Worm (Caenorhabditis elegans): Measurements from ENCODE around the gene srt-70.
A peak's percentile ranks its signal among the peaks of the same experiment; 100 is the strongest.

srt-70 gene

DNA sequence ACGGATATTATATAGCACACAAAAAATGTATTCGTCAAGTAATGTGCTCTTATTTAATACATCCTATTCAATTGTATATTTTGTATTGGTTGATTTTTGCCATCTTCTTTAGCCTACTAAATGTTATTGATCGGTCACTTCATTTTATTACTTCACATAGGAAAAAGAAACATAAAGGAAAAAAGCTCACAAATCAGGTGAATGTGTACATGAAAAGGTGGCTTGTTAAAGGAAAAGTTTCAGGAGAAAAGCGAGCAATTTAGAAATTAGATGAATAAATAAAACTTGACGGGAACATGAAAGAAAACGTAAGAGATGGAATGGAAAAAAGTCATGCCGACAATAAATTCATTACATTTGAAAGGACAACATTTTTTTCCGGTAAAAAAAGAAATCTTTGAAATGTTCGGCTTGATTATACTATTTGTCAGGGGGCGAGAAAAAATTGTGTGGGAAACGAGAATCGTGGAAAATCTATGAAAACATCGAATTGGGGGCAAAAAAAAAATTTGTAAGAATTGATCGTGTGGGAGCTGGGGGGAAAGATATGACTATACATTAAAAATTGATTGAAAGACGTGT is 16.2 kb upstream of the srt-70 start:
- TF ChIP-seq ztf-16 (tag; optimal IDR thresholded peaks at IDR 0.05), result no peak
- TF ChIP-seq unc-3 (GFP tag; conservative IDR thresholded peaks at IDR 0.05), result no peak
- TF ChIP-seq unc-3 (tag; optimal IDR thresholded peaks at IDR 0.05), result no peak
- TF ChIP-seq ceh-14 (tag; optimal IDR thresholded peaks at IDR 0.05), result no peak
- TF ChIP-seq nfya-1 (tag; optimal IDR thresholded peaks at IDR 0.05), result peak; percentile 9
- TF ChIP-seq hlh-6 (tag; optimal IDR thresholded peaks at IDR 0.05), result no peak
- TF ChIP-seq elt-2 (tag; optimal IDR thresholded peaks at IDR 0.05), result no peak
- no peak for TF ChIP-seq hlh-8 (tag; optimal IDR thresholded peaks at IDR 0.05)

DNA sequence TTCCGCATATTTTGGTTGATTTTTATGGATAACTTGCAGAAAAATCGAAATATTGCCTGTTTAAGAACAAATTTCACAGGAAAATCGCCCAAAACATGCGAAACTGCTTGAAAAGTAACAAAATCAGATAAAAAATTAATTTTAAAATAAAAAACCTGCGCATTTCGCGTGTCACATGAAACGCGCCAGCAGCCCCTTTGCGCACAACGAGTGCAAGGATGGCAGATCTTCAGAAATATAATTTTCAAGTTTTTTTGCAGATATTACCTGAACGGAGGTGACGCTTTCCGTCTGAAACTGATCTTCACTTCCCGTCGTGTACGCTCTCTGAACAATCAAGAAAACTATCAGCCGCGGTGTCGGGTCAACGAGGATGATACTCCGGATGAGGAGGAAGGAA is 15.6 kb upstream of the srt-70 start:
- no peak for TF ChIP-seq fkh-6 (tag; optimal IDR thresholded peaks at IDR 0.05)
- TF ChIP-seq ceh-34 (tag; optimal IDR thresholded peaks at IDR 0.05), result peak; percentile 1
- peak; percentile 48 for TF ChIP-seq unc-42 (tag; optimal IDR thresholded peaks at IDR 0.05)
- peak; percentile 18 for TF ChIP-seq tbx-2 (tag; optimal IDR thresholded peaks at IDR 0.05)
- no peak for TF ChIP-seq ceh-30 (tag; optimal IDR thresholded peaks at IDR 0.05)
- TF ChIP-seq elt-2 (tag; optimal IDR thresholded peaks at IDR 0.05), result no peak
- TF ChIP-seq pha-2 (tag; optimal IDR thresholded peaks at IDR 0.05), result peak; percentile 20

DNA sequence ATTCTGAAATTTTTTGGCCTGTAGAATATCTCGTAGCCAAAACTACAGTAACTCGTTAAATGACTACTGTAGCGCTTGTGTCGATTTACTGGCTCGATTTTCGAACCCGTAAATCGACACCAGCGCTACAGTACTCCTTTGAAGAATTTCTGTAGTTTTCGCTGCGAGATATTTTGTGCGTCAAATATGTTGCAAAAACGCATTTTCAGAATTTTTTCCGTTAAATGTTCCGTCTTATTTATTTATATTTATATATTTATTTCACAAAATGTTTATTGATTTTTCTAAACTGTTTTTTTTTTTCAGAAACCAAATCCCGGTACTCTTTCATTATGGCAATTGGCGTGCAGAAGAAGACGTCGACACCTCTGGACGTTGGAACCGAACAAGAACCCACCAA is 14.4 kb upstream of the srt-70 start, which contains the start of gene natc-2:
natc-2 (plus strand) TSS at position 301 of the 400 bp plus-strand sequence.
- TF ChIP-seq ceh-24 (tag; optimal IDR thresholded peaks at IDR 0.05), result no peak
- TF ChIP-seq pha-4 (tag; optimal IDR thresholded peaks at IDR 0.05), result no peak
- no peak for TF ChIP-seq K09A11.1 (tag; optimal IDR thresholded peaks at IDR 0.05; ENCODE audit: insufficient read depth)
- no peak for TF ChIP-seq odd-2 (tag; optimal IDR thresholded peaks at IDR 0.05)
- TF ChIP-seq tbx-7 (tag; optimal IDR thresholded peaks at IDR 0.05), result no peak
- no peak for TF ChIP-seq madf-2 (tag; optimal IDR thresholded peaks at IDR 0.05)
- no peak for TF ChIP-seq ahr-1 (tag; optimal IDR thresholded peaks at IDR 0.05)
- TF ChIP-seq ceh-18 (tag; optimal IDR thresholded peaks at IDR 0.05), result no peak
- TF ChIP-seq ceh-31 (tag; optimal IDR thresholded peaks at IDR 0.05), result no peak
- no peak for TF ChIP-seq ceh-6 (GFP tag; optimal IDR thresholded peaks at IDR 0.05)
- no peak for TF ChIP-seq eyg-1 (tag; optimal IDR thresholded peaks at IDR 0.05)
- TF ChIP-seq che-1 (tag; optimal IDR thresholded peaks at IDR 0.05), result no peak
- TF ChIP-seq hlh-30 (tag; optimal IDR thresholded peaks at IDR 0.05; ENCODE audit: insufficient read depth), result no peak
- no peak for TF ChIP-seq unc-42 (tag; optimal IDR thresholded peaks at IDR 0.05)
- TF ChIP-seq ceh-14 (tag; optimal IDR thresholded peaks at IDR 0.05), result no peak

DNA sequence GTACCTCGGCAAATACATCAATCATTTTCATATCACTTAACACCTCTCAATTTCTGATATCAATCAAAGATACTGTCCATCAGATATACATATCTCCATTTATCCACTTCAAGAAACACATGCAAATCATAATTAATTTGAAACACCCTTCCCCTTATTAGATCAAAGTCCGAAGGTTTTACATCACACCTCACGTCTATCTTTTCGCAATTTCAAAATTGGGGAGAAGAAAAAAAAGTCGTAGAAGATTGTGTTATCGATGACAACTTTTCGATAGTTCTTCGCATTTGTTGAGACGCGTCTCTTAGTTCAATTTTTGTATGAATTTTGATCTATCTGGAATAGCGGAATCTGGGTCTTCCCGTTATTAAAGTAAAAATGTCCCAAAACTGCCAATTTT is 13.9 kb upstream of the srt-70 start:
- TF ChIP-seq unc-86 (tag; optimal IDR thresholded peaks at IDR 0.05) (no peak), ahr-1 (tag; optimal IDR thresholded peaks at IDR 0.05) (no peak), madf-2 (tag; optimal IDR thresholded peaks at IDR 0.05) (no peak), tbx-2 (tag; optimal IDR thresholded peaks at IDR 0.05) (no peak), pag-3 (tag; optimal IDR thresholded peaks at IDR 0.05; ENCODE audit: borderline replicate concordance) (no peak), dmd-4 (tag; optimal IDR thresholded peaks at IDR 0.05; ENCODE audit: borderline replicate concordance) (no peak)

DNA sequence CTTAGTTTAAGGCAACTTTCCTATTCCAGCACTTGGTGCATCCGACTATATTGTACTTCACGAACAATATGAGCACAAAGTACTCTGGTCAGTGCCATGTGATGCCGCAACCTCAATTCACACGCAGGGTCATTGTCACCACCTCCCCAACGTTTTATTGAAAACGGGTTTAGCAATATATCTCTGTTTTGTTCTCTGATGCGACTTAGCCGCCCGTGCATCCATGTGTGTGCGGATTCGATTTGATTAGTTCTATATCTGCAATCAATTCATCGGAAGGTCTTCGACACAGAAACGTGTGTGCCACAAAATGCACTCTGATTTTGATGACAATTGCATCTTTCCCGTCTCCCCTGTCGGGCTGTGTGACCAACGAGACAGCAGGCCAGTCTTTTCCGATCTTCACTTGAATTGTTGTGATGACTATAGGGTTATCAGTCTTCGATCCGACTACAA is 13.3 kb upstream of the srt-70 start:
- peak; percentile 54 for TF ChIP-seq unc-55 (GFP tag; optimal IDR thresholded peaks at IDR 0.05)
- no peak for TF ChIP-seq sdc-2 (tag; optimal IDR thresholded peaks at IDR 0.05)

DNA sequence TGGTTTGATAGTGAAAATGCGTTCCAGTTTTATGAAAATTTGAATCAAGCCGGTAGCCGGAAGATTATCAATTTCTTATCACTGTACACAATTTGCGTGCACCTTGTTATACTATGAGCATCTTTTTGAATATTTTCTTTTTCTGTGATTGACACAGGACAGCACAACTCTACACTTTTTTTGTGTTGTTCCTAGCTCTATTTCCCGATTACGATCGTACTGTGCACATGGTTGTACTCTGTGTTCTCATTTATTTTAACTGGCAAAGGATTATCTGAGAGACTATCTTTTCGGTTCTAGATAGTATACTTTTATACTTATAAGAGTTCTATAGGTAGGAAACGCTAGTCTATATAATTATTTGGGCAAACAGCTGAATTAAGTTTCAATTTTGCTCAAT is 12.7 kb upstream of the srt-70 start:
- TF ChIP-seq lim-6 (tag; optimal IDR thresholded peaks at IDR 0.05) (no peak), unc-55 (GFP tag; optimal IDR thresholded peaks at IDR 0.05) (no peak), elt-4 (tag; optimal IDR thresholded peaks at IDR 0.05) (no peak), fax-1 (tag; optimal IDR thresholded peaks at IDR 0.05) (no peak), hlh-6 (tag; optimal IDR thresholded peaks at IDR 0.05) (no peak), sox-2 (GFP tag; IDR thresholded peaks at IDR 0.05) (no peak), hlh-8 (tag; optimal IDR thresholded peaks at IDR 0.05) (no peak)

Measured in whole organism, late embryonic.